Fruit fly (Drosophila melanogaster) whole organism, embryonic: ENCODE measurements around the gene CG4576.

Experiments
- Antp ChIP-seq: fragments of 200-800 bp; sonication (Bioruptor generic); optimal IDR thresholded peaks from 3 replicates; lab custom pipeline; 2016; ENCODE audit warnings: missing biosample characterization, missing genetic modification characterization
- Atf3 ChIP-seq: fragments of 200-800 bp; sonication (Bioruptor generic); optimal IDR thresholded peaks from 3 replicates; lab custom pipeline; 2016; ENCODE audit warnings: missing biosample characterization, missing genetic modification characterization
- Atf6 ChIP-seq: fragments of 200-800 bp; sonication (Bioruptor generic); IDR thresholded peaks from 2 replicates; pipeline ENCODE4 v1.3.6; 2022; ENCODE audit warnings: missing biosample characterization, missing genetic modification characterization
- CG10274 ChIP-seq: fragments of 200-800 bp; sonication (Bioruptor generic); optimal IDR thresholded peaks from 3 replicates; lab custom pipeline; 2017; ENCODE audit warnings: missing biosample characterization, mild to moderate bottlenecking, missing genetic modification characterization
- CG18262 ChIP-seq: fragments of 200-800 bp; optimal IDR thresholded peaks from 3 replicates; lab custom pipeline; 2019; ENCODE audit warnings: missing biosample characterization, mild to moderate bottlenecking, missing genetic modification characterization, moderate library complexity
- CG2199 ChIP-seq: fragments of 200-800 bp; sonication (Bioruptor generic); IDR thresholded peaks from 3 replicates; pipeline ENCODE4 v1.3.6; 2022; ENCODE audit warnings: missing biosample characterization, missing genetic modification characterization
- CG3281 ChIP-seq: fragments of 200-800 bp; sonication (Bioruptor generic); optimal IDR thresholded peaks from 3 replicates; lab custom pipeline; 2017; ENCODE audit warnings: missing biosample characterization, mild to moderate bottlenecking, missing genetic modification characterization
- CG4282 ChIP-seq: fragments of 200-800 bp; sonication (Bioruptor generic); optimal IDR thresholded peaks from 2 replicates; lab custom pipeline; 2016; ENCODE audit warnings: missing biosample characterization, missing genetic modification characterization
- CG43689 ChIP-seq: fragments of 200-800 bp; sonication (Bioruptor generic); IDR thresholded peaks from 2 replicates; pipeline ENCODE4 v1.3.6; 2022; ENCODE audit warnings: missing biosample characterization, missing genetic modification characterization
- CG4730 ChIP-seq: fragments of 200-800 bp; sonication (Bioruptor generic); IDR thresholded peaks from 2 replicates; pipeline ENCODE4 v1.3.6; 2022; ENCODE audit warnings: missing biosample characterization, missing genetic modification characterization
- CG6765 ChIP-seq: fragments of 200-800 bp; sonication (Bioruptor generic); optimal IDR thresholded peaks from 3 replicates; lab custom pipeline; 2017; ENCODE audit warnings: missing biosample characterization, mild to moderate bottlenecking, missing genetic modification characterization
- CG7928 ChIP-seq: fragments of 200-800 bp; sonication (Bioruptor generic); optimal IDR thresholded peaks from 2 replicates; lab custom pipeline; 2017; ENCODE audit warnings: missing biosample characterization, mild to moderate bottlenecking, missing genetic modification characterization
- CG8924 ChIP-seq: fragments of 200-800 bp; optimal IDR thresholded peaks from 3 replicates; lab custom pipeline; 2019; ENCODE audit warnings: missing biosample characterization, mild to moderate bottlenecking, missing genetic modification characterization, moderate library complexity
- CG9437 ChIP-seq: fragments of 200-800 bp; sonication (Bioruptor generic); optimal IDR thresholded peaks from 2 replicates; lab custom pipeline; 2018; ENCODE audit warnings: missing biosample characterization, mild to moderate bottlenecking, missing genetic modification characterization
- Camta ChIP-seq: fragments of 200-800 bp; sonication (Bioruptor generic); optimal IDR thresholded peaks from 2 replicates; lab custom pipeline; 2016; ENCODE audit warnings: missing biosample characterization, missing genetic modification characterization
- CrebB ChIP-seq: fragments of 200-800 bp; sonication (Bioruptor generic); optimal IDR thresholded peaks from 3 replicates; lab custom pipeline; 2018; ENCODE audit warnings: missing biosample characterization, mild to moderate bottlenecking, missing genetic modification characterization
- Dip3 ChIP-seq: fragments of 200-800 bp; sonication (Bioruptor generic); optimal IDR thresholded peaks from 3 replicates; lab custom pipeline; 2016; ENCODE audit warnings: missing biosample characterization, missing genetic modification characterization
- Gsc ChIP-seq: fragments of 200-800 bp; sonication (Bioruptor generic); IDR thresholded peaks from 2 replicates; pipeline ENCODE4 v1.3.6; 2022; ENCODE audit warnings: missing biosample characterization, missing genetic modification characterization
- Hr39 ChIP-seq: fragments of >200 bp; optimal IDR thresholded peaks from 2 replicates; lab custom pipeline; 2017
- MBD-R2 ChIP-seq: fragments of 200-800 bp; sonication (Bioruptor generic); IDR thresholded peaks from 2 replicates; pipeline ENCODE4 v1.3.6; 2022; ENCODE audit warnings: missing biosample characterization, missing genetic modification characterization
- Neu2 ChIP-seq: fragments of 200-800 bp; sonication (Bioruptor generic); optimal IDR thresholded peaks from 3 replicates; lab custom pipeline; 2016; ENCODE audit warnings: missing biosample characterization, missing genetic modification characterization, borderline replicate concordance
- Scr ChIP-seq: fragments of 200-800 bp; sonication (Bioruptor generic); IDR thresholded peaks from 2 replicates; pipeline ENCODE4 v1.3.6; 2022; ENCODE audit warnings: missing biosample characterization, missing genetic modification characterization; ENCODE audit not compliant: partially characterized antibody
- ara ChIP-seq: fragments of 200-800 bp; sonication (Bioruptor generic); IDR thresholded peaks from 2 replicates; pipeline ENCODE4 v1.3.6; 2022; ENCODE audit warnings: missing biosample characterization, missing genetic modification characterization
- bbx ChIP-seq: fragments of 200-800 bp; sonication (Bioruptor generic); IDR thresholded peaks from 2 replicates; pipeline ENCODE4 v1.3.6; 2022; ENCODE audit warnings: missing biosample characterization, missing genetic modification characterization; ENCODE audit not compliant: partially characterized antibody
- bsh ChIP-seq, 2 experiments: fragments of 200-800 bp; sonication (Bioruptor generic); optimal IDR thresholded peaks; 2 replicates each; lab custom pipeline; 2017 to 2018; ENCODE audit warnings: mild to moderate bottlenecking in 2 of 2, missing biosample characterization in 2 of 2, missing genetic modification characterization in 2 of 2, moderate library complexity in 1 of 2
- chif ChIP-seq, 2 experiments: fragments of 200-800 bp; sonication (Bioruptor generic); optimal IDR thresholded peaks; 3 replicates each; lab custom pipeline; 2016; ENCODE audit warnings: missing biosample characterization in 2 of 2, missing genetic modification characterization in 2 of 2
- chinmo ChIP-seq: fragments of 200-800 bp; sonication (Bioruptor generic); IDR thresholded peaks from 4 replicates; pipeline ENCODE4 v1.3.6; 2022; ENCODE audit warnings: missing biosample characterization, missing genetic modification characterization; ENCODE audit not compliant: partially characterized antibody
- corto ChIP-seq: fragments of 200-800 bp; sonication (Bioruptor generic); optimal IDR thresholded peaks from 2 replicates; lab custom pipeline; 2016; ENCODE audit warnings: missing biosample characterization, mild to moderate bottlenecking, missing genetic modification characterization, moderate library complexity
- crc ChIP-seq: fragments of 200-800 bp; sonication (Bioruptor generic); optimal IDR thresholded peaks from 2 replicates; lab custom pipeline; 2016; ENCODE audit warnings: missing biosample characterization, missing genetic modification characterization
- dan ChIP-seq: fragments of 200-800 bp; sonication (Bioruptor generic); IDR thresholded peaks from 2 replicates; pipeline ENCODE4 v1.3.6; 2022; ENCODE audit warnings: missing biosample characterization, missing genetic modification characterization
- danr ChIP-seq: fragments of 200-800 bp; sonication (Bioruptor generic); IDR thresholded peaks from 2 replicates; pipeline ENCODE4 v1.3.6; 2022; ENCODE audit warnings: missing biosample characterization, missing genetic modification characterization
- dmrt99B ChIP-seq: fragments of 200-800 bp; sonication (Bioruptor generic); optimal IDR thresholded peaks from 2 replicates; lab custom pipeline; 2018; ENCODE audit warnings: missing biosample characterization, mild to moderate bottlenecking, missing genetic modification characterization, moderate library complexity
- ems ChIP-seq: fragments of 200-800 bp; sonication (Bioruptor generic); optimal IDR thresholded peaks from 3 replicates; lab custom pipeline; 2016; ENCODE audit warnings: missing biosample characterization, missing genetic modification characterization
- exex ChIP-seq: fragments of 200-800 bp; sonication (Bioruptor generic); optimal IDR thresholded peaks from 4 replicates; lab custom pipeline; 2018; ENCODE audit warnings: missing biosample characterization, mild to moderate bottlenecking, missing genetic modification characterization, moderate library complexity
- insv ChIP-seq, 2 experiments: fragments of 200-800 bp; sonication (Bioruptor generic); optimal IDR thresholded peaks; 3 replicates each; lab custom pipeline; 2016 to 2018; ENCODE audit warnings: missing biosample characterization in 2 of 2, missing genetic modification characterization in 2 of 2
- lab ChIP-seq: fragments of 200-800 bp; sonication (Bioruptor generic); optimal IDR thresholded peaks from 3 replicates; lab custom pipeline; 2017; ENCODE audit warnings: missing biosample characterization, missing genetic modification characterization, mild to moderate bottlenecking, moderate library complexity, missing genetic modification reagents
- lilli ChIP-seq: fragments of 200-800 bp; sonication (Bioruptor generic); optimal IDR thresholded peaks from 3 replicates; lab custom pipeline; 2016; ENCODE audit warnings: missing biosample characterization, missing genetic modification characterization
- lov ChIP-seq, 2 experiments: fragments of 200-800 bp in 1 of 2; fragments of >200 bp in 1 of 2; sonication (Bioruptor generic) in 1 of 2; IDR thresholded peaks in 1 of 2; optimal IDR thresholded peaks in 1 of 2; 2 replicates in 1 of 2; 3 replicates in 1 of 2; pipeline versions ENCODE4 v1.3.6 to Lab custom; 2017 to 2022; ENCODE audit warnings: missing biosample characterization in 1 of 2, missing genetic modification characterization in 1 of 2
- pan ChIP-seq, 4 experiments: fragments of >200 bp in 3 of 4; fragments of 200-800 bp in 1 of 4; sonication (Bioruptor generic) in 1 of 4; optimal IDR thresholded peaks in 3 of 4; IDR thresholded peaks in 1 of 4; 2 replicates each; pipeline versions ENCODE4 v1.3.6 to Lab custom; 2017 to 2022; ENCODE audit warnings: missing biosample characterization in 2 of 4, missing genetic modification characterization in 2 of 4, mixed read lengths in 1 of 4
- pzg ChIP-seq: fragments of 200-800 bp; sonication (Bioruptor generic); optimal IDR thresholded peaks from 3 replicates; lab custom pipeline; 2018; ENCODE audit warnings: missing biosample characterization, mild to moderate bottlenecking, missing genetic modification characterization, moderate library complexity
- run ChIP-seq: fragments of 200-800 bp; sonication (Bioruptor generic); optimal IDR thresholded peaks from 3 replicates; lab custom pipeline; 2018; ENCODE audit warnings: missing biosample characterization, mild to moderate bottlenecking, missing genetic modification characterization
- slbo ChIP-seq: fragments of 200-800 bp; sonication (Bioruptor generic); IDR thresholded peaks from 2 replicates; pipeline ENCODE4 v1.3.6; 2022; ENCODE audit warnings: missing biosample characterization, missing genetic modification characterization
- stc ChIP-seq: fragments of 200-800 bp; sonication (Bioruptor generic); IDR thresholded peaks from 2 replicates; pipeline ENCODE4 v1.3.6; 2022; ENCODE audit warnings: missing biosample characterization, missing genetic modification characterization
- trem ChIP-seq: fragments of 200-800 bp; optimal IDR thresholded peaks from 3 replicates; lab custom pipeline; 2019; ENCODE audit warnings: missing biosample characterization, mild to moderate bottlenecking, missing genetic modification characterization, moderate library complexity
- tup ChIP-seq: fragments of 200-800 bp; sonication (Bioruptor generic); optimal IDR thresholded peaks from 2 replicates; lab custom pipeline; 2016; ENCODE audit warnings: missing biosample characterization, mild to moderate bottlenecking, missing genetic modification characterization, moderate library complexity
- unc-4 ChIP-seq: fragments of 200-800 bp; sonication (Bioruptor generic); IDR thresholded peaks from 2 replicates; pipeline ENCODE4 v1.3.6; 2022; ENCODE audit warnings: missing biosample characterization, missing genetic modification characterization; ENCODE audit not compliant: partially characterized antibody
- usp ChIP-seq: fragments of >200 bp; optimal IDR thresholded peaks from 2 replicates; lab custom pipeline; 2017; ENCODE audit warnings: missing biosample characterization, missing genetic modification characterization
- vvl ChIP-seq: fragments of 200-800 bp; sonication (Bioruptor generic); IDR thresholded peaks from 2 replicates; pipeline ENCODE4 v1.3.6; 2022; ENCODE audit warnings: missing biosample characterization, missing genetic modification characterization
- zf30C ChIP-seq: fragments of 200-800 bp; sonication (Bioruptor generic); optimal IDR thresholded peaks from 3 replicates; lab custom pipeline; 2018; ENCODE audit warnings: missing biosample characterization, mild to moderate bottlenecking, missing genetic modification characterization
- zfh1 ChIP-seq: fragments of 200-800 bp; sonication (Bioruptor generic); IDR thresholded peaks from 3 replicates; pipeline ENCODE4 v1.3.6; 2022; ENCODE audit warnings: missing biosample characterization, missing genetic modification characterization

Gene CG4576

dm6 chr3R:15857189-15857767 lies 31.7 kb downstream of the CG4576 start, which contains the start of gene Hmt-1 (continued):
- TF ChIP-seq Gsc (GFP tag; lab: Robert Waterston, UW) (no peak), CG43689 (GFP tag; lab: Robert Waterston, UW) (no peak), Neu2 (GFP tag; lab: Kevin White, UChicago) (no peak), lab (GFP tag; lab: Kevin White, UChicago) (no peak), pan (optimal IDR thresholded peaks at IDR 0.05; lab: Kevin White, UChicago) (no peak), pan (GFP tag; optimal IDR thresholded peaks at IDR 0.05 in 1 of 2, IDR thresholded peaks at IDR 0.05 in 1 of 2) (no peak), corto (no peak), CG9437 (GFP tag; lab: Kevin White, UChicago) (no peak), CrebB (tag; lab: Kevin White, UChicago) (no peak), Atf3 (GFP tag; lab: Kevin White, UChicago) (no peak), Camta (GFP tag; lab: Kevin White, UChicago) (no peak), dmrt99B (tag; lab: Kevin White, UChicago) (no peak), ems (peak; percentile 14), stc (GFP tag; lab: Robert Waterston, UW) (no peak), Antp (GFP tag; lab: Kevin White, UChicago) (no peak), bbx (GFP tag; lab: Robert Waterston, UW) (no peak), Dip3 (GFP tag; lab: Kevin White, UChicago) (no peak), lilli (GFP tag; lab: Kevin White, UChicago) (peak; percentile 43), chinmo (GFP tag; lab: Robert Waterston, UW) (no peak), bsh (GFP tag; optimal IDR thresholded peaks at IDR 0.05; lab: Kevin White, UChicago) (no peak), danr (GFP tag; lab: Robert Waterston, UW) (no peak), tup (GFP tag; lab: Kevin White, UChicago) (no peak), zf30C (no peak), CG7928 (GFP tag; lab: Kevin White, UChicago) (peak; percentile 96), CG4282 (GFP tag; lab: Kevin White, UChicago) (no peak), usp (no peak), slbo (GFP tag; lab: Robert Waterston, UW) (no peak), dan (GFP tag; lab: Robert Waterston, UW) (no peak), MBD-R2 (GFP tag; lab: Robert Waterston, UW) (peak; percentile 61; the same call in 1 of the 2 replicates), lov (optimal IDR thresholded peaks at IDR 0.05; lab: Kevin White, UChicago) (no peak), lov (GFP tag; IDR thresholded peaks at IDR 0.05; lab: Robert Waterston, UW) (no peak), Atf6 (GFP tag; lab: Robert Waterston, UW) (no peak), CG2199 (GFP tag; lab: Robert Waterston, UW) (no peak), trem (tag; lab: Kevin White, UChicago) (peak; percentile 83), pzg (GFP tag; lab: Kevin White, UChicago) (peak; percentile 86), zfh1 (GFP tag; lab: Robert Waterston, UW) (no peak), CG18262 (no peak), CG6765 (GFP tag; lab: Kevin White, UChicago) (no peak), chif (GFP tag; optimal IDR thresholded peaks at IDR 0.05; lab: Kevin White, UChicago) (peak in 1 of 2 experiments; percentile 6), CG8924 (tag; lab: Kevin White, UChicago) (peak; percentile 15), exex (tag; lab: Kevin White, UChicago) (peak; percentile 13), insv (GFP tag; optimal IDR thresholded peaks at IDR 0.05; lab: Kevin White, UChicago) (peak; percentile 95 to 99), Hr39 (lab: Kevin White, UChicago) (no peak), ara (GFP tag; lab: Robert Waterston, UW) (no peak), CG3281 (no peak), crc (GFP tag; lab: Kevin White, UChicago) (no peak), unc-4 (GFP tag; lab: Robert Waterston, UW) (no peak), vvl (peak; percentile 81), CG10274 (no peak), Scr (no peak), run (no peak), CG4730 (GFP tag; lab: Robert Waterston, UW) (no peak)
